Worm (Caenorhabditis elegans) whole organism, L4 larva: Measurements from ENCODE around the gene Y46G5A.39.

Experiments
- F10B5.3 ChIP-seq: sonication (generic microtip); optimal IDR thresholded peaks from 2 replicates; lab custom pipeline; 2016; ENCODE audit warnings: mild to moderate bottlenecking, missing genetic modification characterization, missing compliant biosample characterization
- lsy-2 ChIP-seq, 2 experiments: fragments of 150-350 bp in 1 of 2; sonication (generic microtip) in 1 of 2; optimal IDR thresholded peaks; 2 replicates each; lab custom pipeline; 2014 to 2017; ENCODE audit warnings: missing biosample characterization in 2 of 2, missing genetic modification characterization in 2 of 2
- zag-1 ChIP-seq: fragments of 150-350 bp; optimal IDR thresholded peaks from 2 replicates; lab custom pipeline; 2014; ENCODE audit warnings: missing biosample characterization, missing genetic modification characterization

DNA sequence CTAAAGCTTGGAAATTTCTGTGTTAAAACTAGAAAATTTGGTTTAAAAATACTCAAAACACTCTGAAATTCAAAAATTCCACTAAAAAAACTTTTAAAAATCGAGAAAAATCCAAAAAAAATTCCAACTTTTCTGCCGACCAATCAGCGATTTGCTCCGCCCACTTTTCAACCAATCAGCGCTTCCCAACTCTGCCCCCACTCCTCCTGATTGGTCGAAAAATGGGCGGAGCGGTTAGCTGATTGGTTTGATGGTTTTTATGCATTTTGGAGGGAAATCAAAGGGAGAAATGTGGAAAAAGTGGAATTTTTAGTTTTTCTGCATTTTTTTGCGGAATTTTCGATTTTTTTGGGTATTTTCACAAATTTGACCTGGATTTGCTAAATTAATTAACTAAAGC, 31.6 kb downstream of the Y46G5A.39 start:
- no peak for TF ChIP-seq lsy-2 (tag; optimal IDR thresholded peaks at IDR 0.05; lab: Kevin White, UChicago)
- no peak for TF ChIP-seq F10B5.3 (tag; lab: Kevin White, UChicago)
- TF ChIP-seq zag-1 (tag; lab: Kevin White, UChicago), result no peak
